Worm (Caenorhabditis elegans) whole organism, late embryonic: ENCODE data around the gene Y46G5A.28.

Experiments
- ceh-9 ChIP-seq: sonication (generic microtip); optimal IDR thresholded peaks from 2 replicates; lab custom pipeline; 2016; ENCODE audit warnings: mild to moderate bottlenecking, missing genetic modification characterization, inconsistent platforms, missing compliant biosample characterization
- elt-2 ChIP-seq: sonication (generic microtip); optimal IDR thresholded peaks from 2 replicates; lab custom pipeline; 2016; ENCODE audit warnings: missing genetic modification reagents, missing genetic modification characterization, missing compliant biosample characterization
- pha-4 ChIP-seq: fragments of 150-350 bp; optimal IDR thresholded peaks from 2 replicates; lab custom pipeline; 2018; ENCODE audit warnings: missing biosample characterization, missing genetic modification reagents, missing genetic modification characterization
- rnt-1 ChIP-seq: sonication (generic microtip); optimal IDR thresholded peaks from 2 replicates; lab custom pipeline; 2016; ENCODE audit warnings: missing genetic modification characterization, missing compliant biosample characterization

DNA sequence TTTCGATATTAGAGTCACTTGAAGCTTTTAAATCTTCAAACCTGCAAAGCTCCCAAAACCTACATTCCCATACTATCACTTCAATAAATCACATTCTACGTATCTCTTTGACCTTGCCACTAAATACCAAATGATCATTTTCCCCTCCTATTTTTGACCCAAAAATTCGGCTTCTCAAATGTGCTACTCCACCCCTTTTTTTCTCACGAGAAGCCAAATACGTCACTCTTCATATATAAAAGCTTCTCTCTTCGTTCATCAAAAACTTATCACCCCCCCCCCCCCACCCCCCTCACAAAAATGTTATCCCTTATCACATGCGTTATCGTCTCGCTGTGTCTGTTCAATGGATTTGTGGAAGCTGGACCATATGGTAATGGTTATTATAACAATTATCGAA is 23.5 kb upstream of the Y46G5A.28 start, which contains the start of gene Y46G5A.38:
- TF ChIP-seq rnt-1 (tag; lab: Kevin White, UChicago) (no peak), ceh-9 (no peak), pha-4 (no peak), elt-2 (tag; lab: Kevin White, UChicago) (no peak)
